Worm (Caenorhabditis elegans) whole organism, L1 larva: ENCODE data around the gene nlp-46.
A peak's percentile ranks its signal among the peaks of the same experiment; 100 is the strongest.

Experiments used
- C04F5.9 ChIP-seq: sonication (generic microtip); optimal IDR thresholded peaks from 2 replicates; lab custom pipeline; 2016; ENCODE audit warnings: missing genetic modification characterization, missing compliant biosample characterization
- C16A3.4 ChIP-seq: fragments of 150-350 bp; optimal IDR thresholded peaks from 2 replicates; lab custom pipeline; 2014; ENCODE audit warnings: missing biosample characterization, missing genetic modification characterization
- C34B4.2 ChIP-seq: sonication (generic microtip); optimal IDR thresholded peaks from 2 replicates; lab custom pipeline; 2017; ENCODE audit warnings: mild to moderate bottlenecking, missing genetic modification characterization, missing compliant biosample characterization
- F16B12.6 ChIP-seq: fragments of 150-350 bp; optimal IDR thresholded peaks from 2 replicates; lab custom pipeline; 2014; ENCODE audit warnings: missing biosample characterization, missing genetic modification characterization
- Y116A8C.19 ChIP-seq: sonication (generic microtip); optimal IDR thresholded peaks from 2 replicates; lab custom pipeline; 2016; ENCODE audit warnings: missing compliant biosample characterization, missing genetic modification characterization, borderline replicate concordance
- alr-1 ChIP-seq: fragments of 200-800 bp; sonication (Bioruptor generic); optimal IDR thresholded peaks from 2 replicates; lab custom pipeline; 2018; ENCODE audit warnings: borderline replicate concordance, mild to moderate bottlenecking, missing genetic modification characterization, missing compliant biosample characterization
- aly-2 ChIP-seq: fragments of 150-350 bp; optimal IDR thresholded peaks from 2 replicates; lab custom pipeline; 2014; ENCODE audit warnings: missing biosample characterization, missing genetic modification characterization
- ama-1 ChIP-seq: fragments of 150-350 bp; optimal IDR thresholded peaks from 2 replicates; lab custom pipeline; 2014
- ceh-63 ChIP-seq: fragments of 200-800 bp; sonication (Bioruptor generic); optimal IDR thresholded peaks from 2 replicates; lab custom pipeline; 2018; ENCODE audit warnings: mild to moderate bottlenecking, missing genetic modification characterization, missing compliant biosample characterization
- ceh-82 ChIP-seq, 3 experiments: fragments of 150-350 bp in 1 of 3; sonication (generic microtip) in 2 of 3; optimal IDR thresholded peaks; 2 replicates each; lab custom pipeline; 2014 to 2017; ENCODE audit warnings: missing biosample characterization in 3 of 3, missing genetic modification characterization in 3 of 3
- ceh-90 ChIP-seq: sonication (generic microtip); optimal IDR thresholded peaks from 2 replicates; lab custom pipeline; 2016; ENCODE audit warnings: missing genetic modification characterization, missing compliant biosample characterization
- dsc-1 ChIP-seq: sonication (generic microtip); optimal IDR thresholded peaks from 2 replicates; lab custom pipeline; 2016; ENCODE audit warnings: mild to moderate bottlenecking, missing genetic modification characterization, missing compliant biosample characterization
- efl-1 ChIP-seq, 4 experiments: fragments of 150-350 bp; optimal IDR thresholded peaks in 3 of 4; peaks in 1 of 4; 1 replicate in 1 of 4; 2 replicates in 3 of 4; lab custom pipeline; 2014; ENCODE audit warnings: missing biosample characterization in 2 of 4, missing genetic modification characterization in 2 of 4, missing genetic modification reagents in 2 of 4
- efl-3 ChIP-seq: fragments of 200-800 bp; sonication (Bioruptor generic); optimal IDR thresholded peaks from 2 replicates; lab custom pipeline; 2018; ENCODE audit warnings: mild to moderate bottlenecking, missing genetic modification characterization, missing compliant biosample characterization
- egl-13 ChIP-seq: sonication (generic microtip); optimal IDR thresholded peaks from 2 replicates; lab custom pipeline; 2016; ENCODE audit warnings: missing genotype, missing genetic modification reagents, missing genetic modification characterization, missing compliant biosample characterization
- elt-3 ChIP-seq, 6 experiments: fragments of 150-350 bp in 1 of 6; sonication (generic microtip); optimal IDR thresholded peaks; 2 replicates each; lab custom pipeline; 2017 to 2018; ENCODE audit warnings: missing biosample characterization in 6 of 6, missing genetic modification characterization in 6 of 6, inconsistent platforms in 1 of 6
- fkh-10 ChIP-seq: sonication (generic microtip); optimal IDR thresholded peaks from 2 replicates; lab custom pipeline; 2017; ENCODE audit warnings: missing biosample characterization, missing genetic modification reagents, missing genetic modification characterization
- fkh-4 ChIP-seq: sonication (generic microtip); optimal IDR thresholded peaks from 2 replicates; lab custom pipeline; 2016; ENCODE audit warnings: missing compliant biosample characterization, missing genetic modification characterization, borderline replicate concordance
- fkh-8 ChIP-seq: sonication (generic microtip); optimal IDR thresholded peaks from 2 replicates; lab custom pipeline; 2016; ENCODE audit warnings: mild to moderate bottlenecking, missing genetic modification characterization, missing compliant biosample characterization
- fos-1 ChIP-seq: fragments of 150-350 bp; optimal IDR thresholded peaks from 2 replicates; lab custom pipeline; 2014; ENCODE audit warnings: missing biosample characterization, missing genetic modification characterization
- grh-1 ChIP-seq: fragments of 200-800 bp; sonication (Bioruptor generic); IDR thresholded peaks from 2 replicates; pipeline ENCODE4 v1.3.6; 2022; ENCODE audit warnings: missing genetic modification reagents, missing genetic modification characterization, missing compliant biosample characterization
- hlh-17 ChIP-seq: fragments of 200-800 bp; sonication (Bioruptor generic); optimal IDR thresholded peaks from 2 replicates; lab custom pipeline; 2018; ENCODE audit warnings: missing genetic modification characterization, mild to moderate bottlenecking, missing compliant biosample characterization, moderate library complexity, borderline replicate concordance
- hpl-2 ChIP-seq: fragments of 150-350 bp; optimal IDR thresholded peaks from 2 replicates; lab custom pipeline; 2014; ENCODE audit warnings: missing biosample characterization, missing genetic modification reagents, missing genetic modification characterization
- isw-1 ChIP-seq: fragments of 200-800 bp; sonication (Bioruptor generic); IDR thresholded peaks from 2 replicates; pipeline ENCODE4 v1.3.6; 2022; ENCODE audit warnings: missing genetic modification characterization, missing compliant biosample characterization
- lin-14 ChIP-seq: fragments of 200-800 bp; sonication (Bioruptor generic); optimal IDR thresholded peaks from 2 replicates; lab custom pipeline; 2018; ENCODE audit warnings: mild to moderate bottlenecking, missing genetic modification characterization, moderate library complexity, missing compliant biosample characterization
- lin-15B ChIP-seq: fragments of 150-350 bp; sonication (generic microtip); optimal IDR thresholded peaks from 3 replicates; lab custom pipeline; 2014; ENCODE audit warnings: missing biosample characterization, missing genetic modification characterization
- lsy-2 ChIP-seq, 2 experiments: fragments of 150-350 bp; optimal IDR thresholded peaks; 2 replicates each; lab custom pipeline; 2014; ENCODE audit warnings: missing biosample characterization in 2 of 2, missing genetic modification characterization in 2 of 2
- mab-9 ChIP-seq: fragments of 200-800 bp; sonication (Bioruptor generic); IDR thresholded peaks from 2 replicates; pipeline ENCODE4 v1.3.6; 2022; ENCODE audit warnings: missing genetic modification reagents, missing genetic modification characterization, missing compliant biosample characterization
- nhr-11 ChIP-seq: fragments of 150-350 bp; optimal IDR thresholded peaks from 2 replicates; lab custom pipeline; 2014; ENCODE audit warnings: missing biosample characterization, missing genetic modification characterization
- nhr-12 ChIP-seq: sonication (generic microtip); optimal IDR thresholded peaks from 2 replicates; lab custom pipeline; 2017; ENCODE audit warnings: missing biosample characterization, missing genetic modification characterization
- nhr-237 ChIP-seq: fragments of 150-350 bp; optimal IDR thresholded peaks from 2 replicates; lab custom pipeline; 2014; ENCODE audit warnings: missing biosample characterization, missing genetic modification characterization
- nhr-28 ChIP-seq: fragments of 150-350 bp; optimal IDR thresholded peaks from 2 replicates; lab custom pipeline; 2014; ENCODE audit warnings: missing biosample characterization, missing genetic modification characterization
- nhr-47 ChIP-seq: sonication (generic microtip); optimal IDR thresholded peaks from 2 replicates; lab custom pipeline; 2016; ENCODE audit warnings: mild to moderate bottlenecking, missing genetic modification characterization, moderate library complexity, missing compliant biosample characterization
- nhr-71 ChIP-seq: sonication (generic microtip); optimal IDR thresholded peaks from 2 replicates; lab custom pipeline; 2016; ENCODE audit warnings: mild to moderate bottlenecking, missing genetic modification characterization, moderate library complexity, missing compliant biosample characterization
- nhr-77 ChIP-seq: fragments of 150-350 bp; optimal IDR thresholded peaks from 2 replicates; lab custom pipeline; 2014; ENCODE audit warnings: missing biosample characterization, missing genetic modification characterization
- pag-3 ChIP-seq: sonication (generic microtip); optimal IDR thresholded peaks from 2 replicates; lab custom pipeline; 2017; ENCODE audit warnings: missing genetic modification characterization, mild to moderate bottlenecking, missing compliant biosample characterization, antibody characterized with exemption, borderline replicate concordance; ENCODE audit not compliant: insufficient read depth
- pax-3 ChIP-seq: fragments of 200-800 bp; sonication (Bioruptor generic); optimal IDR thresholded peaks from 2 replicates; lab custom pipeline; 2018; ENCODE audit warnings: mild to moderate bottlenecking, missing genetic modification characterization, moderate library complexity, missing compliant biosample characterization
- snu-23 ChIP-seq: sonication (generic microtip); optimal IDR thresholded peaks from 2 replicates; lab custom pipeline; 2016; ENCODE audit warnings: missing genetic modification characterization, missing compliant biosample characterization
- sup-37 ChIP-seq: fragments of 200-800 bp; sonication (Bioruptor generic); optimal IDR thresholded peaks from 2 replicates; lab custom pipeline; 2018; ENCODE audit warnings: mild to moderate bottlenecking, missing genetic modification characterization, missing compliant biosample characterization
- tbx-2 ChIP-seq: sonication (generic microtip); optimal IDR thresholded peaks from 2 replicates; lab custom pipeline; 2016; ENCODE audit warnings: missing genetic modification characterization, missing compliant biosample characterization
- unc-130 ChIP-seq: fragments of 150-350 bp; optimal IDR thresholded peaks from 2 replicates; lab custom pipeline; 2017; ENCODE audit warnings: missing biosample characterization, missing genetic modification characterization, inconsistent platforms
- unc-30 ChIP-seq: sonication (generic microtip); optimal IDR thresholded peaks from 2 replicates; lab custom pipeline; 2017; ENCODE audit warnings: missing biosample characterization, missing genetic modification characterization
- xbp-1 ChIP-seq: sonication (generic microtip); optimal IDR thresholded peaks from 2 replicates; lab custom pipeline; 2016; ENCODE audit warnings: missing genetic modification characterization, missing compliant biosample characterization
- zag-1 ChIP-seq: fragments of 150-350 bp; optimal IDR thresholded peaks from 2 replicates; lab custom pipeline; 2014; ENCODE audit warnings: missing biosample characterization, missing genetic modification characterization
- zip-4 ChIP-seq: fragments of 200-800 bp; sonication (Bioruptor generic); optimal IDR thresholded peaks from 2 replicates; lab custom pipeline; 2018; ENCODE audit warnings: mild to moderate bottlenecking, missing genetic modification characterization, moderate library complexity, missing compliant biosample characterization

nlp-46 gene

DNA sequence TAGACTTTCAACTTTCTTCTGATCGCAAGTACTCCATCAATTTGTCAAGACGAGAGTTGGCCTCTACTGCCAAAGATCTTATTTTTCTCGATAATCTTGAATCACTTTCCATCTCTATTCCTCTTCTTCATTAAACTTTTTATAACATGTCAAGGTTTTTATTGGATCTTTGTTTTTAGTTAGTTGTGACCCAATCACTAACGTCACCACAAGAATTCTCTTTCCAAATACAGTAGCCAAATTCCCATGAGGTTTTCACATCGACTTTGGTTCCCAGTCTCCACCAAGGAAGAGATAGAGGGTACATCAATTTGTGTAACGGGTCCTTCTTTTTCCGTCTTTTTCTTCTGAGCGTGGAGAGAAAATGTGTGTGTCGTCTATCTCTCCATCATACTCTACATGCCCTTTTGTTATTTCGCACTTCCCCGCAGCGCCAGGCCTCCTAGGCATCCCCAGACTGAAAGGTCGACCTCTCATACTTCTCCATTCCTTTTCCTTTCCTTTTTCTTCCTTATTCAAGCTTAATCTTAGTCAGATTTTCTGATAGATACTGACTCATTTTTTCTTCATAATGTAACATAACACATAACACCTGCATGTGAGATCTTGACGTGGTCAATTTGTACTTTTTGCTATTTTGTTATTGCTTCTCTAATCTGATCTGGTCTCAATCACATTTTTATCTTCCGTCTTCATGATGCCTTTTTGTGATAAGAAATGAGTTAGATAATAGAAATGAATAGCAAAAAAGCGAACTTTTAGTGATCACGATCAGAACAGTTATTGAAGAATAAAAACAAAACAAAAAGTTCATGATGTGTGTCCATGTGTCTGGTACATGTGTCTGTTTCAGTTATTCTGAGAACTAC, 33.1 kb upstream of the nlp-46 start (continued):
- TF ChIP-seq pag-3 (no peak), unc-30 (tag; lab: Kevin White, UChicago) (no peak), fkh-8 (no peak), unc-130 (tag; lab: Kevin White, UChicago) (no peak), C04F5.9 (tag; lab: Kevin White, UChicago) (no peak), fos-1 (tag; lab: Kevin White, UChicago) (no peak), hlh-17 (no peak), elt-3 (tag; optimal IDR thresholded peaks at IDR 0.05; lab: Kevin White, UChicago) (no peak), C16A3.4 (tag; lab: Kevin White, UChicago) (no peak), F16B12.6 (no peak), zip-4 (GFP tag; lab: Kevin White, UChicago) (no peak), mab-9 (GFP tag; lab: Robert Waterston, UW) (no peak), lsy-2 (tag; optimal IDR thresholded peaks at IDR 0.05; lab: Kevin White, UChicago) (peak in 1 of 2 experiments; percentile 26), snu-23 (GFP tag; lab: Kevin White, UChicago) (no peak), efl-1 (optimal IDR thresholded peaks at IDR 0.05; lab: Kevin White, UChicago) (no peak), efl-1 (GFP tag; optimal IDR thresholded peaks at IDR 0.05 in 1 of 2; lab: Kevin White, UChicago) (peak in 1 of 2 experiments; percentile 6), nhr-12 (no peak), nhr-71 (no peak), lin-15B (no peak), C34B4.2 (no peak), isw-1 (no peak), nhr-47 (tag; lab: Kevin White, UChicago) (no peak), lin-14 (peak; percentile 67), ceh-90 (tag; lab: Kevin White, UChicago) (no peak), nhr-237 (tag; lab: Kevin White, UChicago) (no peak), sup-37 (GFP tag; lab: Kevin White, UChicago) (no peak), grh-1 (GFP tag; lab: Robert Waterston, UW) (no peak), Y116A8C.19 (tag; lab: Kevin White, UChicago) (no peak), pax-3 (tag; lab: Kevin White, UChicago) (no peak), aly-2 (tag; lab: Kevin White, UChicago) (no peak), tbx-2 (tag; lab: Kevin White, UChicago) (no peak), ceh-82 (tag; optimal IDR thresholded peaks at IDR 0.05; lab: Kevin White, UChicago) (peak in 1 of 3 experiments; percentile 19), xbp-1 (tag; lab: Kevin White, UChicago) (no peak), nhr-77 (tag; lab: Kevin White, UChicago) (no peak), alr-1 (tag; lab: Kevin White, UChicago) (no peak), ceh-63 (GFP tag; lab: Kevin White, UChicago) (no peak), fkh-10 (no peak), efl-3 (GFP tag; lab: Kevin White, UChicago) (no peak), dsc-1 (tag; lab: Kevin White, UChicago) (peak; percentile 9), zag-1 (tag; lab: Kevin White, UChicago) (no peak)

DNA sequence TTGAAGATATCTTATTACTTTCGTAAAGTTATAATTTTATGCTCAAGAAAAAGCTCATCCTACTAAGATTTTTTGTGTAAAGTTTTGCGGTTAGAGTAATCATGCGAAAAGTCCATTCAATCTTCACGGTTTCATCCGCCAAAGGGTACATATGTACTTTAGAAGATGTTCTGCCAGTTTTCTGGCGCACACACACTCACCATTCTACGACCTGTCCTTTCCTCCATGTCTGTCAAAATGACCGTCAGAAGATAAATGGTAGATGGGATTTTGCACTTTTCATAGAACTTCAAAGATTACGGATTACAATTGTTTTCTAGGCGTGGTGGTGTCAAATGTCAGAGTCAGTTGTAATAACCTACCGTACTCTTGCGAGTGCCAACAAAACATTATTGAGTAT, 31.4 kb upstream of the nlp-46 start:
- TF ChIP-seq nhr-11 (tag; lab: Kevin White, UChicago) (no peak), hlh-17 (no peak), alr-1 (tag; lab: Kevin White, UChicago) (no peak), ama-1 (lab: Kevin White, UChicago) (no peak), hpl-2 (GFP tag; lab: Kevin White, UChicago) (no peak), isw-1 (no peak), unc-30 (tag; lab: Kevin White, UChicago) (no peak), pag-3 (no peak), lin-15B (no peak), egl-13 (tag; lab: Kevin White, UChicago) (no peak), fkh-4 (tag; lab: Kevin White, UChicago) (no peak), nhr-28 (tag; lab: Kevin White, UChicago) (no peak), nhr-237 (tag; lab: Kevin White, UChicago) (no peak)
